Worm (Caenorhabditis elegans): ENCODE measurements around the gene C39E9.8.

C39E9.8 gene

DNA sequence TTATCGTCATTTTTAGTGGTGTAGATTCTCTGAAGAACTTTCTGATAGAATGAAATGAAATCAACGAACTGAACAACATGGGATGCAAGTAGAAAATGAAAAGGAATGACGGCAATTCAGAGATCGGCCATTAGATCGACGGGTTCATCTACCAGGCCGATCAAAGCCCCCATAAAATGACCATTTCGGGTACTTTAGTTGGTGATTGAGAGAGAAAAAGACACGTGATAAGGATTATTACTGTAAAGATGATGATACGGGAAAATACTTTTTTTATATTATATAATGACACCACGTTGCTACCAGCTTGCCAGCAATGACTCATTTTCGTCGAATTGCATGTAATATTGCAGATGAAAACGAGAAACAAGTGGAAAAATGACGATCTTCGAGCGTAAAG is 30.5 kb downstream of the C39E9.8 start, which contains the start of gene best-1:
TSS of gene best-1 (minus strand) at position 29 of the 400 bp plus-strand sequence.
- no peak for TF ChIP-seq ces-1 (GFP tag; optimal IDR thresholded peaks at IDR 0.05)
- no peak for TF ChIP-seq elt-3 (tag; optimal IDR thresholded peaks at IDR 0.05)
- no peak for TF ChIP-seq unc-62 (GFP tag; optimal IDR thresholded peaks at IDR 0.05)
- no peak for TF ChIP-seq nhr-76 (tag; optimal IDR thresholded peaks at IDR 0.05)
- TF ChIP-seq mls-2 (tag; optimal IDR thresholded peaks at IDR 0.05): no peak
- TF ChIP-seq drap-1 (GFP tag; optimal IDR thresholded peaks at IDR 0.05): no peak
- no peak for TF ChIP-seq unc-39 (tag; optimal IDR thresholded peaks at IDR 0.05)

- TF ChIP-seq unc-120 (tag; optimal IDR thresholded peaks at IDR 0.05; ENCODE audit: poor library complexity, severe bottlenecking) (no peak), nhr-12 (tag; optimal IDR thresholded peaks at IDR 0.05) (no peak), drap-1 (GFP tag; optimal IDR thresholded peaks at IDR 0.05) (no peak), elt-1 (tag; optimal IDR thresholded peaks at IDR 0.05; ENCODE audit: borderline replicate concordance, insufficient read depth) (no peak), nhr-28 (tag; optimal IDR thresholded peaks at IDR 0.05) (no peak), pha-4 (tag; optimal IDR thresholded peaks at IDR 0.05) (no peak), M03D4.4 (tag; optimal IDR thresholded peaks at IDR 0.05) (no peak), mls-2 (tag; optimal IDR thresholded peaks at IDR 0.05) (no peak), ceh-43 (GFP tag; optimal IDR thresholded peaks at IDR 0.05) (no peak), zip-8 (tag; optimal IDR thresholded peaks at IDR 0.05) (no peak), blmp-1 (tag; optimal IDR thresholded peaks at IDR 0.05) (no peak), ces-1 (GFP tag; optimal IDR thresholded peaks at IDR 0.05) (no peak), sem-2 (GFP tag; optimal IDR thresholded peaks at IDR 0.05) (no peak), lin-13 (tag; optimal IDR thresholded peaks at IDR 0.05) (no peak)
Observed at ce11 chrIV:13110876-13111275, 31.6 kb downstream of the C39E9.8 start.

- no peak for TF ChIP-seq lsy-2 (tag; optimal IDR thresholded peaks at IDR 0.05)
- TF ChIP-seq ham-2 (GFP tag; optimal IDR thresholded peaks at IDR 0.05): no peak
- TF ChIP-seq nhr-12 (tag; optimal IDR thresholded peaks at IDR 0.05): no peak
- TF ChIP-seq nhr-76 (tag; optimal IDR thresholded peaks at IDR 0.05): no peak
- TF ChIP-seq M03D4.4 (tag; optimal IDR thresholded peaks at IDR 0.05): no peak
- TF ChIP-seq mab-5 (tag; optimal IDR thresholded peaks at IDR 0.05): no peak
- no peak for TF ChIP-seq flh-1 (GFP tag; optimal IDR thresholded peaks at IDR 0.05)
Observed at ce11 chrIV:13112982-13113381, 33.7 kb downstream of the C39E9.8 start, which contains the start of gene best-2. Gene best-2, minus strand, starts transcription at chrIV:13113082.

ce11 chrIV:13116679-13117078 is 37.4 kb downstream of the C39E9.8 start:
- TF ChIP-seq cnd-1 (tag; optimal IDR thresholded peaks at IDR 0.05) (peak; percentile 51), drap-1 (GFP tag; optimal IDR thresholded peaks at IDR 0.05) (no peak), zip-8 (tag; optimal IDR thresholded peaks at IDR 0.05) (peak; percentile 60), ceh-39 (tag; optimal IDR thresholded peaks at IDR 0.05) (no peak), ceh-83 (GFP tag; optimal IDR thresholded peaks at IDR 0.05) (no peak), lsy-2 (tag; optimal IDR thresholded peaks at IDR 0.05) (no peak), pha-4 (tag; optimal IDR thresholded peaks at IDR 0.05) (no peak), elt-3 (tag; optimal IDR thresholded peaks at IDR 0.05) (no peak), ces-1 (GFP tag; optimal IDR thresholded peaks at IDR 0.05) (no peak), nhr-2 (tag; optimal IDR thresholded peaks at IDR 0.05) (peak; percentile 59), unc-62 (GFP tag; optimal IDR thresholded peaks at IDR 0.05) (peak; percentile 3)

DNA sequence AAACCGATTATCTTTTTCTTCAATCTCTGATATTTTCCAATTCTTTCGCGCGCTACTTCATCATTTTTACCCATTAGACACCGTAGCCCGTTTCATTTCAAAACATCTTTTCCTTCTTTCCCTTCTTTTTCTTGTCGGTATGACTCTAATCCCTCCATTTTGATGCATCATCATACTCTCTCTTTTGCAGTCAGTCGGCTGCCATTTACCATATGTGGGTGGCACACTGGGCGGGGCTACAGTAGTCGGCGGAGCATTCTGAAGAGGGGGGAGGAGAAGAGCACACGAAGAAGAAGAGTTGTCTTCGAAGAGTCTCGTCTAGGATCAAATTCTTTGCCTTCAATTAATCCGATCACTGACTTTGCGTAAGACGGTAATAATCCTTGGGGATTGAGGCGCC is 39.5 kb downstream of the C39E9.8 start, which contains the start of gene unc-30:
TSS of gene unc-30 (plus strand) at position 184 of the 400 bp plus-strand sequence.
- TF ChIP-seq lsy-2 (tag; optimal IDR thresholded peaks at IDR 0.05) (peak; percentile 58), nhr-28 (tag; optimal IDR thresholded peaks at IDR 0.05) (no peak)

DNA sequence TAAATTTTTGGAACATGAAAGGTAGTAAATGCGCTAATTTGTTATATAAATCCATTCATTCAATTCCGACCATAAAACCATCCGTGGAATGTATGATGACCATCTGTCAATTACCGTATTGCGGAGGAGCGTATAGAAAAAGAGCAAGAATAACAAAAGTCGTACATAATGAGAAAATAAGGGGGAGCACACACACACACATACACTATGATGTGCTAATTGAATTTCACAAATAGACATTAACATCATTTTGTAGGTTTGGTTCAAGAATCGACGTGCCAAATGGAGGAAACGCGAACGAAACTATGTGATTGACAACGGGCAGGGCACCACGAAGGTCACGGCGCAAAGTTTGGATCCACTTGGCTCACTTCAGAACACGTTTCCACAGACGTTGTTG is 42.1 kb downstream of the C39E9.8 start:
- TF ChIP-seq unc-62 (GFP tag; optimal IDR thresholded peaks at IDR 0.05) (no peak), cnd-1 (tag; optimal IDR thresholded peaks at IDR 0.05) (peak; percentile 57), ceh-39 (tag; optimal IDR thresholded peaks at IDR 0.05) (no peak), drap-1 (GFP tag; optimal IDR thresholded peaks at IDR 0.05) (no peak), lin-32 (GFP tag; optimal IDR thresholded peaks at IDR 0.05) (no peak), sem-2 (GFP tag; optimal IDR thresholded peaks at IDR 0.05) (no peak), ceh-43 (GFP tag; optimal IDR thresholded peaks at IDR 0.05) (no peak), mls-2 (tag; optimal IDR thresholded peaks at IDR 0.05) (no peak), M03D4.4 (tag; optimal IDR thresholded peaks at IDR 0.05) (no peak), nhr-12 (tag; optimal IDR thresholded peaks at IDR 0.05) (no peak), ham-2 (GFP tag; optimal IDR thresholded peaks at IDR 0.05) (no peak), ces-1 (GFP tag; optimal IDR thresholded peaks at IDR 0.05) (peak; percentile 67), lsy-2 (tag; optimal IDR thresholded peaks at IDR 0.05) (no peak), nhr-76 (tag; optimal IDR thresholded peaks at IDR 0.05) (no peak)

All from whole organism, mixed stage, embryonic.